Worm (Caenorhabditis elegans) whole organism, L4 larva: ENCODE data around the gene C39B10.5.

ENCODE experiments used
- D1046.2 ChIP-seq: fragments of 200-800 bp; sonication (Bioruptor generic); IDR thresholded peaks from 2 replicates; pipeline ENCODE4 v1.3.6; 2022; ENCODE audit warnings: missing genetic modification characterization, missing compliant biosample characterization
- F26F4.8 ChIP-seq: fragments of 200-800 bp; sonication (Bioruptor generic); conservative IDR thresholded peaks from 2 replicates; pipeline ENCODE4 v1.3.6; 2022; ENCODE audit warnings: missing genetic modification characterization, missing compliant biosample characterization
- F44E2.7 ChIP-seq: fragments of 200-800 bp; sonication (Bioruptor generic); IDR thresholded peaks from 2 replicates; pipeline ENCODE4 v2.1.2; 2022; ENCODE audit warnings: missing genetic modification characterization, missing compliant biosample characterization
- R02D3.7 ChIP-seq: fragments of 150-350 bp; sonication (generic microtip); optimal IDR thresholded peaks from 3 replicates; lab custom pipeline; 2014; ENCODE audit warnings: missing biosample characterization, missing genetic modification characterization
- T26A8.4 ChIP-seq: fragments of 200-800 bp; sonication (Bioruptor generic); IDR thresholded peaks from 2 replicates; pipeline ENCODE4 v1.3.6; 2022; ENCODE audit warnings: missing genetic modification characterization, missing compliant biosample characterization
- Y5F2A.4 ChIP-seq: fragments of 200-800 bp; sonication (Bioruptor generic); optimal IDR thresholded peaks from 2 replicates; lab custom pipeline; 2018; ENCODE audit warnings: mild to moderate bottlenecking, missing genetic modification characterization, missing compliant biosample characterization
- Y75B8A.6 ChIP-seq: fragments of 200-800 bp; sonication (Bioruptor generic); IDR thresholded peaks from 2 replicates; pipeline ENCODE4 v1.3.6; 2022; ENCODE audit warnings: missing genetic modification reagents, missing genetic modification characterization, missing compliant biosample characterization
- ZK337.2 ChIP-seq: fragments of 200-800 bp; sonication (Bioruptor generic); IDR thresholded peaks from 2 replicates; pipeline ENCODE4 v1.3.6; 2022; ENCODE audit warnings: missing genetic modification reagents, missing genetic modification characterization, missing compliant biosample characterization
- ZK546.5 ChIP-seq, 2 experiments: sonication (generic microtip); optimal IDR thresholded peaks; 2 replicates each; lab custom pipeline; 2017; ENCODE audit warnings: missing biosample characterization in 2 of 2, missing genetic modification characterization in 2 of 2
- ama-1 ChIP-seq: fragments of 150-350 bp; optimal IDR thresholded peaks from 2 replicates; lab custom pipeline; 2014; ENCODE audit warnings: inconsistent platforms, mixed read lengths
- arid-1 ChIP-seq: fragments of 200-800 bp; sonication (Bioruptor generic); conservative IDR thresholded peaks from 2 replicates; pipeline ENCODE4 v1.3.6; 2022; ENCODE audit warnings: missing genetic modification reagents, missing genetic modification characterization, missing compliant biosample characterization
- attf-4 ChIP-seq: sonication (generic microtip); optimal IDR thresholded peaks from 3 replicates; lab custom pipeline; 2017; ENCODE audit warnings: missing biosample characterization, missing genetic modification characterization
- ceh-20 ChIP-seq: fragments of 200-800 bp; sonication (Bioruptor generic); IDR thresholded peaks from 2 replicates; pipeline ENCODE4 v1.3.6; 2022; ENCODE audit warnings: missing genetic modification reagents, missing genetic modification characterization, missing compliant biosample characterization
- ceh-62 ChIP-seq: sonication (generic microtip); optimal IDR thresholded peaks from 2 replicates; lab custom pipeline; 2017; ENCODE audit warnings: missing biosample characterization, missing genetic modification characterization
- ceh-82 ChIP-seq: sonication (generic microtip); optimal IDR thresholded peaks from 2 replicates; lab custom pipeline; 2017; ENCODE audit warnings: missing biosample characterization, missing genetic modification characterization
- ces-1 ChIP-seq: fragments of 150-350 bp; sonication (generic microtip); optimal IDR thresholded peaks from 4 replicates; lab custom pipeline; 2014; ENCODE audit warnings: missing biosample characterization, missing genetic modification reagents, missing genetic modification characterization
- cey-2 ChIP-seq: sonication (generic microtip); optimal IDR thresholded peaks from 3 replicates; lab custom pipeline; 2017; ENCODE audit warnings: missing genetic modification characterization, mild to moderate bottlenecking, missing compliant biosample characterization, antibody characterized with exemption, borderline replicate concordance; ENCODE audit not compliant: insufficient read depth
- daf-12 ChIP-seq: fragments of 150-350 bp; optimal IDR thresholded peaks from 2 replicates; lab custom pipeline; 2014; ENCODE audit warnings: missing biosample characterization, missing genetic modification reagents, missing genetic modification characterization
- daf-8 ChIP-seq: fragments of 200-800 bp; sonication (Bioruptor generic); IDR thresholded peaks from 2 replicates; pipeline ENCODE4 v1.3.6; 2022; ENCODE audit warnings: missing genetic modification characterization, missing compliant biosample characterization
- dmd-8 ChIP-seq: fragments of 200-800 bp; sonication (Bioruptor generic); IDR thresholded peaks from 2 replicates; pipeline ENCODE4 v1.3.6; 2022; ENCODE audit warnings: missing genetic modification characterization, missing compliant biosample characterization
- dve-1 ChIP-seq: sonication (generic microtip); optimal IDR thresholded peaks from 2 replicates; lab custom pipeline; 2017; ENCODE audit warnings: antibody characterized with exemption, mild to moderate bottlenecking, missing genetic modification characterization, missing compliant biosample characterization; ENCODE audit not compliant: insufficient read depth
- egl-27 ChIP-seq: sonication (generic microtip); optimal IDR thresholded peaks from 3 replicates; lab custom pipeline; 2017; ENCODE audit warnings: missing biosample characterization, missing genetic modification reagents, missing genetic modification characterization
- fos-1 ChIP-seq: fragments of 150-350 bp; optimal IDR thresholded peaks from 2 replicates; lab custom pipeline; 2014; ENCODE audit warnings: missing biosample characterization, missing genetic modification characterization
- gei-8 ChIP-seq: fragments of 200-800 bp; sonication (Bioruptor generic); optimal IDR thresholded peaks from 2 replicates; lab custom pipeline; 2018; ENCODE audit warnings: mild to moderate bottlenecking, missing genetic modification characterization, missing compliant biosample characterization
- hlh-11 ChIP-seq: fragments of 200-800 bp; sonication (Bioruptor generic); optimal IDR thresholded peaks from 2 replicates; lab custom pipeline; 2018; ENCODE audit warnings: mild to moderate bottlenecking, missing genetic modification characterization, missing compliant biosample characterization
- jun-1 ChIP-seq: fragments of 150-350 bp; optimal IDR thresholded peaks from 2 replicates; lab custom pipeline; 2014; ENCODE audit warnings: missing biosample characterization, missing genetic modification reagents, missing genetic modification characterization
- lin-13 ChIP-seq: fragments of 150-350 bp; optimal IDR thresholded peaks from 2 replicates; lab custom pipeline; 2014; ENCODE audit warnings: missing biosample characterization, missing genetic modification reagents, missing genetic modification characterization
- lin-15B ChIP-seq: fragments of 150-350 bp; sonication (generic microtip); optimal IDR thresholded peaks from 3 replicates; lab custom pipeline; 2014; ENCODE audit warnings: missing biosample characterization, missing genetic modification characterization
- lin-29 ChIP-seq: fragments of 200-800 bp; sonication (Bioruptor generic); IDR thresholded peaks from 2 replicates; pipeline ENCODE4 v1.3.6; 2022; ENCODE audit warnings: missing genetic modification reagents, missing genetic modification characterization, missing compliant biosample characterization
- lin-39 ChIP-seq: fragments of 150-350 bp; optimal IDR thresholded peaks from 2 replicates; lab custom pipeline; 2014; ENCODE audit warnings: missing biosample characterization, missing genetic modification reagents, missing genetic modification characterization
- lsy-2 ChIP-seq, 2 experiments: fragments of 150-350 bp in 1 of 2; sonication (generic microtip) in 1 of 2; optimal IDR thresholded peaks; 2 replicates each; lab custom pipeline; 2014 to 2017; ENCODE audit warnings: missing biosample characterization in 2 of 2, missing genetic modification characterization in 2 of 2
- mdl-1 ChIP-seq, 2 experiments: fragments of 150-350 bp in 1 of 2; sonication (generic microtip) in 1 of 2; optimal IDR thresholded peaks; 2 replicates each; lab custom pipeline; 2014 to 2017; ENCODE audit warnings: missing biosample characterization in 2 of 2, missing genetic modification characterization in 2 of 2
- mes-2 ChIP-seq: sonication (generic microtip); optimal IDR thresholded peaks from 2 replicates; lab custom pipeline; 2016; ENCODE audit warnings: missing genotype, mild to moderate bottlenecking, missing genetic modification characterization, missing compliant biosample characterization; ENCODE audit not compliant: poor library complexity, severe bottlenecking
- mxl-2 ChIP-seq: fragments of 200-800 bp; sonication (Bioruptor generic); conservative IDR thresholded peaks from 2 replicates; pipeline ENCODE4 v1.3.6; 2022; ENCODE audit warnings: missing genetic modification reagents, missing genetic modification characterization, missing compliant biosample characterization
- nhr-10 ChIP-seq: fragments of 150-350 bp; optimal IDR thresholded peaks from 2 replicates; lab custom pipeline; 2014; ENCODE audit warnings: missing biosample characterization, missing genetic modification characterization
- nhr-102 ChIP-seq: sonication (generic microtip); optimal IDR thresholded peaks from 2 replicates; lab custom pipeline; 2016; ENCODE audit warnings: mild to moderate bottlenecking, missing genetic modification characterization, moderate library complexity, missing compliant biosample characterization
- nhr-237 ChIP-seq: sonication (generic microtip); optimal IDR thresholded peaks from 2 replicates; lab custom pipeline; 2017; ENCODE audit warnings: missing biosample characterization, missing genetic modification characterization
- nhr-28 ChIP-seq: fragments of 150-350 bp; optimal IDR thresholded peaks from 2 replicates; lab custom pipeline; 2014; ENCODE audit warnings: missing biosample characterization, missing genetic modification characterization
- nhr-76 ChIP-seq: fragments of 150-350 bp; optimal IDR thresholded peaks from 2 replicates; lab custom pipeline; 2014; ENCODE audit warnings: missing biosample characterization, missing genetic modification characterization
- nhr-77 ChIP-seq: fragments of 150-350 bp; optimal IDR thresholded peaks from 2 replicates; lab custom pipeline; 2014; ENCODE audit warnings: missing biosample characterization, missing genetic modification characterization
- pha-4 ChIP-seq, 2 experiments: fragments of 150-350 bp in 1 of 2; fragments of 200-800 bp in 1 of 2; sonication (Bioruptor generic) in 1 of 2; IDR thresholded peaks in 1 of 2; optimal IDR thresholded peaks in 1 of 2; 2 replicates each; pipeline versions ENCODE4 v1.3.6 to Lab custom; 2014 to 2022; ENCODE audit warnings: missing genetic modification characterization in 2 of 2, missing genetic modification reagents in 2 of 2, missing biosample characterization in 1 of 2, missing compliant biosample characterization in 1 of 2
- set-16 ChIP-seq: fragments of 200-800 bp; sonication (Bioruptor generic); IDR thresholded peaks from 2 replicates; pipeline ENCODE4 v1.3.6; 2022; ENCODE audit warnings: missing genetic modification reagents, missing genetic modification characterization, missing compliant biosample characterization
- snpc-1.2 ChIP-seq: fragments of 200-800 bp; sonication (Bioruptor generic); IDR thresholded peaks from 2 replicates; pipeline ENCODE4 v1.3.6; 2022; ENCODE audit warnings: missing genetic modification reagents, missing genetic modification characterization, missing compliant biosample characterization
- snpc-4 ChIP-seq: fragments of 150-350 bp; optimal IDR thresholded peaks from 2 replicates; lab custom pipeline; 2014; ENCODE audit warnings: missing biosample characterization, missing genetic modification characterization
- spr-1 ChIP-seq: sonication (generic microtip); optimal IDR thresholded peaks from 2 replicates; lab custom pipeline; 2016; ENCODE audit warnings: mild to moderate bottlenecking, missing genetic modification characterization, missing compliant biosample characterization
- spr-3 ChIP-seq: fragments of 200-800 bp; sonication (Bioruptor generic); optimal IDR thresholded peaks from 2 replicates; lab custom pipeline; 2018; ENCODE audit warnings: mild to moderate bottlenecking, missing genetic modification characterization, missing compliant biosample characterization
- tag-97 ChIP-seq: fragments of 200-800 bp; sonication (Bioruptor generic); IDR thresholded peaks from 2 replicates; pipeline ENCODE4 v1.3.6; 2022; ENCODE audit warnings: missing genetic modification characterization, missing compliant biosample characterization
- unc-39 ChIP-seq: sonication (generic microtip); optimal IDR thresholded peaks from 2 replicates; lab custom pipeline; 2017; ENCODE audit warnings: missing biosample characterization, missing genetic modification characterization
- zip-2 ChIP-seq: fragments of 150-350 bp; optimal IDR thresholded peaks from 2 replicates; lab custom pipeline; 2014; ENCODE audit warnings: missing biosample characterization, missing genetic modification characterization
- ztf-7 ChIP-seq: fragments of 150-350 bp; optimal IDR thresholded peaks from 2 replicates; lab custom pipeline; 2014; ENCODE audit warnings: missing biosample characterization, missing genetic modification characterization

The C39B10.5 gene

DNA sequence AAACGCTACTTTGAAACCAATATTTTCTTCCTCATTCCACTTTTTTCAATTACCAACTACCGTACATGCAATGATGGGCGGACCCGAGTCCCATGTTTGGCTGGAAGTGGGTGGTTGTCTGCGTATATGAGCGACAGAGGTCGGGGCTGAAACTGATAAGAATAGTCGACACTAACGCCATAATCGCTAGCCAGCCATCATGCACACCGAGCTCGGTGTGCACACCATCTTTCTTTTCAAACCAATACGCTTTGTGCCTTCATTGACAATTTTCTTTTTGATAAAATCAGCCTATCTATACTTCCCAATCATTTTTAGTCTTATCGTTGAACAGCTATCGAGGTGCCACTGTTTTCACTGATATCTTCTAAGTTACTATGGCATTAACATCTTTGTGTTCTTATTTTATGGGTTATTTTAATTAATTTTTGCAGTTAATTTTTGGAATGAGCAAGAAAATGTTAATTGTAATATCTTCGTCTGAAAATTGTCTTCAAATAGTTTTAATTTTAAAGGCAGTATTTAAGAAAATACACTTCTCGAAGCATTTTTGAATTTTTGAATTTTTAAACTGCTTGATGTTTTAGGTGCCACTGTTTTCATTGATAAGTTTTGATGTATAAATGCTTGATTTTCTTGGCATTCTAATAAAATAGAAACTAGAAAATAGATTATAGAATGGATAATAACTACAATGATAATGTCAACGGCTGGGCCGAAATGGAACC lies 33.6 kb downstream of the C39B10.5 start, which contains the start of gene elt-2 (continued):
- TF ChIP-seq nhr-76 (no peak), Y75B8A.6 (GFP tag; lab: Robert Waterston, UW) (0 out of 2 replicates have a peak, but pooled peaks have one; percentile 36), lin-39 (tag; lab: Kevin White, UChicago) (no peak), mdl-1 (tag; optimal IDR thresholded peaks at IDR 0.05; lab: Kevin White, UChicago) (peak in 1 of 2 experiments; percentile 10), ZK337.2 (GFP tag; lab: Robert Waterston, UW) (no peak), egl-27 (tag; lab: Kevin White, UChicago) (no peak), ceh-20 (GFP tag; lab: Robert Waterston, UW) (0 out of 2 replicates have a peak, but pooled peaks have one; percentile 46), tag-97 (GFP tag; lab: Robert Waterston, UW) (no peak), set-16 (GFP tag; lab: Robert Waterston, UW) (no peak), F44E2.7 (GFP tag; lab: Robert Waterston, UW) (no peak), nhr-102 (tag; lab: Kevin White, UChicago) (peak; percentile 74), hlh-11 (tag; lab: Kevin White, UChicago) (peak; percentile 92), lin-13 (GFP tag; lab: Kevin White, UChicago) (no peak), F26F4.8 (GFP tag; lab: Robert Waterston, UW) (no peak), snpc-1.2 (GFP tag; lab: Robert Waterston, UW) (no peak), snpc-4 (no peak), jun-1 (peak; percentile 51), ama-1 (lab: Kevin White, UChicago) (no peak), unc-39 (tag; lab: Kevin White, UChicago) (no peak), ceh-62 (tag; lab: Kevin White, UChicago) (no peak), lin-15B (no peak), Y5F2A.4 (GFP tag; lab: Kevin White, UChicago) (no peak), nhr-237 (no peak), arid-1 (GFP tag; lab: Robert Waterston, UW) (no peak), mxl-2 (GFP tag; lab: Robert Waterston, UW) (0 out of 2 replicates have a peak, but pooled peaks have one; percentile 20), lin-29 (GFP tag; lab: Robert Waterston, UW) (no peak), spr-1 (no peak), dmd-8 (no peak), D1046.2 (GFP tag; lab: Robert Waterston, UW) (no peak), ceh-82 (no peak), ztf-7 (tag; lab: Kevin White, UChicago) (no peak), ZK546.5 (tag; optimal IDR thresholded peaks at IDR 0.05; lab: Kevin White, UChicago) (no peak), mes-2 (tag; lab: Kevin White, UChicago) (no peak), spr-3 (GFP tag; lab: Kevin White, UChicago) (no peak), daf-8 (GFP tag; lab: Robert Waterston, UW) (no peak), zip-2 (no peak), daf-12 (no peak), cey-2 (tag; lab: Kevin White, UChicago) (no peak), pha-4 (GFP tag; IDR thresholded peaks at IDR 0.05; lab: Robert Waterston, UW) (no peak), pha-4 (tag; optimal IDR thresholded peaks at IDR 0.05; lab: Kevin White, UChicago) (no peak), lsy-2 (tag; optimal IDR thresholded peaks at IDR 0.05; lab: Kevin White, UChicago) (peak in 1 of 2 experiments; percentile 61), dve-1 (peak; percentile 90), ces-1 (no peak), fos-1 (no peak), nhr-28 (tag; lab: Kevin White, UChicago) (peak; percentile 93), T26A8.4 (GFP tag; lab: Robert Waterston, UW) (no peak), nhr-10 (tag; lab: Kevin White, UChicago) (peak; percentile 31), gei-8 (no peak), nhr-77 (peak; percentile 87), R02D3.7 (tag; lab: Kevin White, UChicago) (no peak), attf-4 (tag; lab: Kevin White, UChicago) (no peak)
